Worm (Caenorhabditis elegans): ENCODE results near the gene str-161.

Gene str-161

DNA sequence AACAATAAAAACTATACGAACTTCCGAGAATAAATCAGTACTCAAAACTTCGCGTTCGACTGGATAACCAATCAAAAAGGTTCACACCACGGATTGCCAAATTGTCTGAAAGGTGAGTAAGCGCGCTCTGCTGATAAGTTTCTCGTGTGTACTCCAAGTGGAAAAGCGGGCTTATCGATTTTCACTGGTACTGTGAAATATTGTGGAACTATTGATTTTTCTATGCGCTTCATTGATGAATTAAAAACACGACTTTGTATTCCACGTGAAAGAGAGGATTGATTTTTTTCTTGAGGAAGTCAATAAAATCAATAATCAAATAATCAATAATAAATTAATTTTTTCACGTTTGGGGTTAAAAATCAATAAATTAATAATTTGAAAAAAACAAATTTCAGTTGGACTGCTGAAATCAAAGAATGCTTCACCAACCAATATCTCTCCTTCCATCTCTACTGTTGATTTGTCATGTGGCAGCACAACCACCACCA, 1.8 kb upstream of the str-161 start, which contains the start of gene T08B6.4:
T08B6.4 (plus strand) TSS at position 51 of the 491 bp plus-strand sequence.
- TF ChIP-seq tlf-1 (GFP tag; optimal IDR thresholded peaks at IDR 0.05) (no peak), lsy-27 (tag; optimal IDR thresholded peaks at IDR 0.05; ENCODE audit: borderline replicate concordance, insufficient read depth) (no peak), nfya-1 (tag; optimal IDR thresholded peaks at IDR 0.05; ENCODE audit: borderline replicate concordance, insufficient read depth) (no peak), T26A5.8 (tag; optimal IDR thresholded peaks at IDR 0.05) (no peak), K11D2.4 (GFP tag; IDR thresholded peaks at IDR 0.05) (no peak), lin-54 (GFP tag; optimal IDR thresholded peaks at IDR 0.05) (no peak), hmg-1.2 (GFP tag; IDR thresholded peaks at IDR 0.05) (no peak), ztf-18 (tag; optimal IDR thresholded peaks at IDR 0.05) (no peak), ztf-6 (GFP tag; IDR thresholded peaks at IDR 0.05) (no peak), ceh-100 (GFP tag; IDR thresholded peaks at IDR 0.05) (no peak), F22D6.2 (tag; optimal IDR thresholded peaks at IDR 0.05) (no peak), hlh-12 (tag; optimal IDR thresholded peaks at IDR 0.05) (no peak), let-607 (tag; optimal IDR thresholded peaks at IDR 0.05) (no peak), lir-1 (GFP tag; conservative IDR thresholded peaks at IDR 0.05) (no peak), rpc-1 (optimal IDR thresholded peaks at IDR 0.05) (no peak), rpc-1 (tag; optimal IDR thresholded peaks at IDR 0.05) (no peak), Y53G8AR.9 (GFP tag; conservative IDR thresholded peaks at IDR 0.05) (no peak), rcor-1 (GFP tag; IDR thresholded peaks at IDR 0.05) (no peak), Y53F4B.3 (GFP tag; IDR thresholded peaks at IDR 0.05) (no peak), snpc-1.1 (tag; optimal IDR thresholded peaks at IDR 0.05; ENCODE audit: insufficient read depth) (no peak), cebp-2 (GFP tag; IDR thresholded peaks at IDR 0.05) (no peak)

DNA sequence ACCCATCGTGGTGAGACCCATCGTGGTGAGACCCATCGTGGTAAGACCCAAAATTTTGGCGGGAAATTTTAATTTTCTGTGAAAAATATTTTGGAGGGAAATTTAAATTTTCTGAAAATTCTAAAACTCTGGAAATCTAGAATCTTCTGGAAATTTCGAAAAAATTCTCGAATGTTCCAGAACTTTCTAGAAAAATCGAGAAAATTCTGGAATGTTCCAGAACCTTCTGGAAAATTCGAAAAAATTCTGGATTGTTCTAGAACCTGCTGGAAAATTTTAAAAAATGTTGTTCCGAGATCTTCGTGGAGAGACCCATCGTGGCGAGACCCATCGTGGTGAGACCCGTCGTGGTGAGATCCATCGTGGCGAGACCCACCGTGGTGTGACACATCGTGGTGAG, 5.7 kb downstream of the str-161 start:
- TF ChIP-seq hsf-1 (GFP tag; IDR thresholded peaks at IDR 0.05): peak; percentile 92

DNA sequence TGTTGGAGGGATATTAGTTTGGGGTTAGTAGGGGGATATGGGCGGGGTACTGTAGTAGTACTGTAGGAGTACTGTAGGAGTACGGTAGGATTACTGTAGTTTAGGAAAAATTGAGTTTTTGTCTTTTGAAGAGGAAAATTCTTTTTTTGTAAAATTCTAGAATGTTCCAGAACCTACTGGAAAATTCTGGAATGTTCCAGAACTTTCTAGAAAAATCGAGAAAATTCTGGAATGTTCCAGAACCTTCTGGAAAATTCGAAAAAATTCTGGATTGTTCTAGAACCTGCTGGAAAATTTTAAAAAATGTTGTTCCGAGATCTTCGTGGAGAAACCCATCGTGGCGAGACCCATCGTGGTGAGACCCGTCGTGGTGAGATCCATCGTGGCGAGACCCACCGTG, 6.2 kb downstream of the str-161 start:
- TF ChIP-seq hsf-1 (GFP tag; IDR thresholded peaks at IDR 0.05): peak; percentile 95

DNA sequence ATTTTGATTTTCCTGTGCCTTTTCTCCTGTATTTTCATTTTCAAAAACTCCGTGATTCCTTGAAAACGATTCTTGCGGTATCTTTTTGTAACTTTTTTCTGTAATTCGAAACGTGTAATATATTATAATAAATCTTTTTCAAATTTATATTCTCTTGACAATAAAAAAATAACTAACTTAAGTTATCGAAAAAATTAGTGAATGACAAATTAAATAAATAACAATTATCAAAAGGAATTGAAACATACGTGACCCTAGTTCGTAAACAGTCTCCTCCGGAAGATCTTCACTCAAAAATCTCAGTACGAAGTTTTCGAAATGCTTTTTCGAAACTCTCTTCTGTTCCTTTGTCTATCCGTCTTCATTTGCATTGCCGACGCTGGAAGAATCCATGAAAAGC, 13.3 kb downstream of the str-161 start, which contains the start of gene T08B6.9:
T08B6.9 (plus strand) TSS at position 301 of the 400 bp plus-strand sequence.
- TF ChIP-seq snpc-3.4 (tag; optimal IDR thresholded peaks at IDR 0.05): no peak
- TF ChIP-seq ets-4 (GFP tag; optimal IDR thresholded peaks at IDR 0.05): no peak
- TF ChIP-seq snpc-1.3 (tag; optimal IDR thresholded peaks at IDR 0.05; ENCODE audit: insufficient read depth): no peak
- no peak for TF ChIP-seq K12H6.12 (tag; optimal IDR thresholded peaks at IDR 0.05)
- TF ChIP-seq zfh-2 (GFP tag; conservative IDR thresholded peaks at IDR 0.05): no peak
- TF ChIP-seq Y95B8A.8 (GFP tag; IDR thresholded peaks at IDR 0.05): no peak
- no peak for TF ChIP-seq rcor-1 (GFP tag; IDR thresholded peaks at IDR 0.05)
- no peak for TF ChIP-seq him-1 (tag; optimal IDR thresholded peaks at IDR 0.05)
- TF ChIP-seq nhr-27 (tag; optimal IDR thresholded peaks at IDR 0.05): no peak
- no peak for TF ChIP-seq ztf-28 (GFP tag; IDR thresholded peaks at IDR 0.05)
- no peak for TF ChIP-seq madf-6 (GFP tag; IDR thresholded peaks at IDR 0.05)
- TF ChIP-seq ztf-18 (tag; optimal IDR thresholded peaks at IDR 0.05): no peak

DNA sequence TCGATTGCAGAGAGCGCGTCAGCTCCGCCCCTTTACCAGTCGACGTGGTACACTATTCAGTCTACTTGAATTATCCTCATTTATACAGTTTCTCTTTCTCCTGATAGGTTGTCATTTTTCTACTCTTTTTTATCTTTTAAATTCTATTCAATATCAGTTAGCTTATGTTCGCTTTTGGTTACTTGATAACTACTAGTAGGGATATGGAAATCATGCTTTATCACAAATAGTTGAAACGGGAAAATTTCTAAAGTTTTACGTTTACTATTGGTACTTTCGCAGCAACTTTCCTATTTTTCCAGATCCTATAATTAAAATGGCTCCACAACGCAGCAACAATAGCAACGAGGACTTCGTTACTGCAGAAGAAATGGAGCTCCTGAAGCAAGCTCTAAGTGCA, 14.2 kb downstream of the str-161 start, which contains the start of gene sgnh-1:
sgnh-1 (plus strand) TSS at position 301 of the 400 bp plus-strand sequence.
- no peak for TF ChIP-seq xnd-1 (tag; optimal IDR thresholded peaks at IDR 0.05)
- TF ChIP-seq Y95B8A.8 (GFP tag; IDR thresholded peaks at IDR 0.05): no peak
- no peak for TF ChIP-seq snpc-1.1 (tag; optimal IDR thresholded peaks at IDR 0.05; ENCODE audit: insufficient read depth)
- TF ChIP-seq ztf-18 (tag; optimal IDR thresholded peaks at IDR 0.05): no peak
- TF ChIP-seq egl-44 (GFP tag; IDR thresholded peaks at IDR 0.05): no peak
- no peak for TF ChIP-seq snpc-3.4 (tag; optimal IDR thresholded peaks at IDR 0.05)
- no peak for TF ChIP-seq F33H1.4 (GFP tag; IDR thresholded peaks at IDR 0.05)
- TF ChIP-seq mel-28 (tag; optimal IDR thresholded peaks at IDR 0.05; ENCODE audit: borderline replicate concordance): no peak
- TF ChIP-seq hmg-20 (GFP tag; IDR thresholded peaks at IDR 0.05): no peak
- no peak for TF ChIP-seq nhr-80 (tag; optimal IDR thresholded peaks at IDR 0.05)
- TF ChIP-seq ceh-79 (tag; optimal IDR thresholded peaks at IDR 0.05): no peak
- TF ChIP-seq madf-3 (GFP tag; IDR thresholded peaks at IDR 0.05): no peak
- no peak for TF ChIP-seq rcor-1 (GFP tag; IDR thresholded peaks at IDR 0.05)
- TF ChIP-seq B0336.3 (GFP tag; IDR thresholded peaks at IDR 0.05): no peak
- no peak for TF ChIP-seq athp-1 (tag; optimal IDR thresholded peaks at IDR 0.05)

Data from whole organism, young adult.